Fruit fly (Drosophila melanogaster): ENCODE data around the gene CG15056.

CG15056 gene

DNA sequence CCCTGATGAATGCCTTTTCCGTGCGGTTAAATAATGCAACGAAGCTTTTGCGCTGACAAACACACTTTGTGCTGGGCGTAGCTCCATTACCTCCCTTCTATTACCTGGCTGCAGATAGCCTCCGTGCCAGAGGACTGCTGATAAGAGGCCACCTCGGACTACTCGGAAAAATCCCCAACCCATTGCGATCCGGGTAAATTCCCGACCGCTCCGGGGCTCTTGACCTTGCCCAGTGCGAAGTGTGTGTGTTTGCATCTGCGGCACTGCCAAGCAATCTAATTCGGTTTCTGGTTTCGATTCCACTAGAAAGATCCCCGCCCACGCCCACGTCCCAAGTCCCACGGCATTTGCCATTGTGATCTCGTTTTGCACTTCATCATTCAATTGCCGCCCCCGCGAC is 29.4 kb upstream of the CG15056 start:
- TF ChIP-seq EcR (GFP tag; optimal IDR thresholded peaks at IDR 0.05) (no peak), Dll (optimal IDR thresholded peaks at IDR 0.05) (no peak), CG8478 (optimal IDR thresholded peaks at IDR 0.05) (no peak), pan (optimal IDR thresholded peaks at IDR 0.05) (no peak), usp (GFP tag; optimal IDR thresholded peaks at IDR 0.05) (no peak), psq (optimal IDR thresholded peaks at IDR 0.05) (no peak)

DNA sequence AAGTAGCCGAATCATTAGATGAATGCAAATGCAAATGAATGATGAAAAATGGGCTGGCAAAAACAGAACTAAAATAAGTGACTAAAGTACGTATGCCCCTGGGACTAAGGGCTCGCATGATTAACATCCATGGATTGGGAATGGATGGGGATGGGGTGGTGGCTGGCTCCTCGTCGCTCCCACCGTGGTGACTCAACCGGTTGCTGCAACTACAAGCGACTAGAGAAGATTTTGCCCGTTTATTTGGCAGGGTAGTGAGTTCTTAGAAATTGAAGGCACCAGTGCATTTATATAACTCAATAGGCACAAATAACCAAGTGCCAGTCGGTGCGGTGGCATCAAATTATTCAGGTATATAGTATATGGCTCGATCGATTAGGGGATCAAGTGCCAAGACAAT is 28.4 kb upstream of the CG15056 start, which contains the start of gene Tsf1:
Gene Tsf1, plus strand, starts transcription at position 301 of the 400 bp plus-strand sequence.
- TF ChIP-seq CG8478 (optimal IDR thresholded peaks at IDR 0.05), result no peak
- no peak for TF ChIP-seq psq (optimal IDR thresholded peaks at IDR 0.05)
- no peak for TF ChIP-seq Dll (optimal IDR thresholded peaks at IDR 0.05)
- TF ChIP-seq pan (optimal IDR thresholded peaks at IDR 0.05), result no peak
- no peak for TF ChIP-seq EcR (GFP tag; optimal IDR thresholded peaks at IDR 0.05)
- TF ChIP-seq usp (GFP tag; optimal IDR thresholded peaks at IDR 0.05), result no peak

DNA sequence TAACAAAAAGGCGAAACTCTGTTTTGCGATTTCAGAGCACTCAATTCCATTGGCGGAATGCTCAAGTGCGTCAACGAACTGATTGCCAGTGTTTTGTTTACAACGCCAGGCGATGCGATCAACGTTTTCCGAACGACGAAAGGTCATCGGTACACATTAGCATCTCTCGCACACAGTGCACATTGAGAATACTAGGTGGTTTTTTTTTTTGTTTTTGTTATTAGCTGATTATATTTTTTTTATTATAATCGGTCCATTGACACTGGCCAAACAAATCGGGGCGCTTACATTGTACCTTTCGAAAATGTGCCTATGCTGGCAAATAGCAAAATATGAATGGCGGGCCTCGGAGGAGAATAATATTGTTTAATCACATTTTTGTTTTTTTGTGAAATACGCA is 20.1 kb upstream of the CG15056 start:
- TF ChIP-seq CG8478 (optimal IDR thresholded peaks at IDR 0.05) (no peak), Dll (optimal IDR thresholded peaks at IDR 0.05) (no peak), EcR (GFP tag; optimal IDR thresholded peaks at IDR 0.05) (no peak), psq (optimal IDR thresholded peaks at IDR 0.05) (no peak), pan (optimal IDR thresholded peaks at IDR 0.05) (no peak), usp (GFP tag; optimal IDR thresholded peaks at IDR 0.05) (no peak)

DNA sequence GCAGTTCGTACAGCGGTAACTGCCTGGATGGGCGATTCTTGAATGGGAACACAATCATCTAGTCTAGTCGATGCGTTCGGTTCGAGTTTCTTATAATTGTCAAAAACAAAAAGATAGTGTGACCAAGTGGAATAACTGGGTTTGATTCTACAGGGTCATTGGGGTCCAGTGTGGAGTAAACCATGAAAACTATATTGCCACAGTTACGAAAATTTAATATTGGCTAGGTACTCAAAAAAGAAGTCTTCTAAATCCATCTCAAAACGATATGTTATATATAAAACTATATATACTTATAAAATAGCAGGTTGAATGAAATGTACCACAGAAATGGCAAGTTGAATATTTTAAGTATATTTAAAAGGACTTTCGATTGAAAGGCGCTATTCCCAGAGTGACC is 15.2 kb upstream of the CG15056 start, which contains the start of gene CG34328:
Gene CG34328, minus strand, starts transcription at position 101 of the 400 bp plus-strand sequence.
- TF ChIP-seq pan (optimal IDR thresholded peaks at IDR 0.05) (no peak), usp (GFP tag; optimal IDR thresholded peaks at IDR 0.05) (no peak), CG8478 (optimal IDR thresholded peaks at IDR 0.05) (no peak), EcR (GFP tag; optimal IDR thresholded peaks at IDR 0.05) (no peak)

DNA sequence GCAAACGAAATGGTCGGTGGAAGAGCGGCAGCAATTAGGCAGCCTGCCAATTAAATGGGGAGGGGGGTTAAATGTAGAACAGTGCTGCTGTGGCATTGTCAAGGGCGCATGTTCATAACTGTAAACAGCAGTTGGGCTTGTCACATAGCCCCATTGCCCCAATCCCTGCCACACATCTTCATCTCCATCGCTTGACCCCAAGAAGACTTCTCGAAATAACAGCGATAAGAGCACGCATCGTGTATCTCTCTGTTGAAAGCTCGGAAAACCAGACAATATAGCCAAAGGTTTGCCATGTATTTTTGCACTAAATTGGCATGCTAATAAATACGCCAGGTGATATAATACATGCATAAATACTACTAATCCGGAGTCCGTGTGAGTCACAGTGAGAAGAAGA is 12.7 kb upstream of the CG15056 start:
- TF ChIP-seq psq (optimal IDR thresholded peaks at IDR 0.05) (no peak), CG8478 (optimal IDR thresholded peaks at IDR 0.05) (no peak), EcR (GFP tag; optimal IDR thresholded peaks at IDR 0.05) (no peak), usp (GFP tag; optimal IDR thresholded peaks at IDR 0.05) (no peak), Dll (optimal IDR thresholded peaks at IDR 0.05) (no peak), pan (optimal IDR thresholded peaks at IDR 0.05) (no peak)

DNA sequence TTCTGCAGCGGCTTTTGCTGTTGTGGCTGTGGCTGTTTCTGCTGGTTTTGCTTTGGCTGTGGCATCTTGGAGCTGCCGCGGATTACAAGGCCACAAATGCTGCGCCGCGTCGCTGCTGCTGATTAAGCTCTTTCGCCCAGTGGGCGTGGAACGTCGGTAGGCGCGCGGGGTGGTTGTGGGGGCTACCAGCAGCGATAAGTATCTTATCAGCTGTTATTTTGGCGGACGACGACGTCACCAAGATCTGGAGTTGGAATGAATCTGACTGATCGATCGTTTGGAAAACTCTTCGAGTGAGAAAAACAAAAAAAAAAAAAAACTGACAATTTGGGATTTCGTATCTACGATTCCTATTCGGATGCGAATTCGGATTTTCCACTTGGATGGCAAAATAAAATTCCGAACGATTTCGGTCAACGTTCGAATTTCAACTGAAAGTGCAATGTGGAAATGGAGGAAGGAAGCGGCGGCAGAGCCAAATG is 11.0 kb upstream of the CG15056 start:
- TF ChIP-seq EcR (GFP tag; optimal IDR thresholded peaks at IDR 0.05) (no peak), Dll (optimal IDR thresholded peaks at IDR 0.05) (no peak), usp (GFP tag; optimal IDR thresholded peaks at IDR 0.05) (no peak), CG8478 (optimal IDR thresholded peaks at IDR 0.05) (no peak), psq (optimal IDR thresholded peaks at IDR 0.05) (no peak)

DNA sequence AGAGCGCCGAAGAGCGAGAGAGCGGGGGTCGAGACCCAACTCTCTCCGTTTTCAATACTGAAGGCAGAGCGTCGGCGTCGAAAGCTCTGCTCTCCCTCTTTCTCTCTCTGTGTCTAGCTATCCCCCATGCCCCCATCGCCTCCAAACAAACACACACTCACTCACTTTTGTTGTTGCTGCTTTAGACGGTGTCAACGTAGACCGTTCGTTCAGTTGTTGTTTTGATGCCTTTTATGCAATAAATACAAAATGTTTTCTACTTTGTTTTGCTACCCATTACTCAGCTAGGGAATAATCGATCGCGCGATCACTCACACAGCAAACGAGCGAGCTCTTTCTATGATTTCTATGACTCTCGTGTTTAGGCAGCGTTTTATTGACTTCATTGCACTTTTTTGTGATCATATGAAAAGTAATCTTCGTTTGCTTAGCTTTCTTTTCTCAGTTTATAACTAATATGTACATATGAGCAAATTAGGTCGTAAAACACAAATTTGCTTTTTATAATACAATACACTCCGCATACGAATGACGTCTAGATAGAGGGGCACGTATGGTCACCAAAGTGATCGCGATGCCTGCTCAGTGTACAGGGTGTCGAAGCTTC is 10.5 kb upstream of the CG15056 start:
- TF ChIP-seq Dll (optimal IDR thresholded peaks at IDR 0.05), result peak; percentile 95
- no peak for TF ChIP-seq psq (optimal IDR thresholded peaks at IDR 0.05)
- peak; percentile 82 for TF ChIP-seq pan (optimal IDR thresholded peaks at IDR 0.05)

DNA sequence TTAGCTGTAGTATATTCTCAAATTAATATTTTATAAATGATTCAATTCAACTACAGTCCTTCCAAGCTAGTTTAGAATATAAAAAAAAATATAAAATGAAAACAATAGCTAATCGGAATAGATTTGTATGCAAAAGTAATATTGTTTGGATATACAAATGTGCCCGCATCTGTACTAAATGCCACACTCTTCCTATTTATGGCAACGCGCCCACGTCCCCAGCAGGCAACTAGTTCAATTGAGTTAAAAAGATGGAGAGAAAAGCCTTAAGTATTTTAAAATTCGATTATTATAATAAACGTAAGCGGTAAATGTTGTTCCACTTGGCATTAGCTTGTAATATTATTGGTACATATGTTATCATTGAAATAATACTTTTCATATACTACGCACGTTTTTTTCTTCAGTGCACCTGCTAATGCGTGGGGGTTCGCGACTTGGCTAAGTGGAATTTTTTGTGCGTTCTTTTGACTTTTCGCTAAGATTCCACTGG is 9.6 kb upstream of the CG15056 start:
- TF ChIP-seq psq (optimal IDR thresholded peaks at IDR 0.05) (no peak), pan (optimal IDR thresholded peaks at IDR 0.05) (no peak), EcR (GFP tag; optimal IDR thresholded peaks at IDR 0.05) (no peak), Dll (optimal IDR thresholded peaks at IDR 0.05) (no peak), usp (GFP tag; optimal IDR thresholded peaks at IDR 0.05) (no peak), CG8478 (optimal IDR thresholded peaks at IDR 0.05) (no peak)

DNA sequence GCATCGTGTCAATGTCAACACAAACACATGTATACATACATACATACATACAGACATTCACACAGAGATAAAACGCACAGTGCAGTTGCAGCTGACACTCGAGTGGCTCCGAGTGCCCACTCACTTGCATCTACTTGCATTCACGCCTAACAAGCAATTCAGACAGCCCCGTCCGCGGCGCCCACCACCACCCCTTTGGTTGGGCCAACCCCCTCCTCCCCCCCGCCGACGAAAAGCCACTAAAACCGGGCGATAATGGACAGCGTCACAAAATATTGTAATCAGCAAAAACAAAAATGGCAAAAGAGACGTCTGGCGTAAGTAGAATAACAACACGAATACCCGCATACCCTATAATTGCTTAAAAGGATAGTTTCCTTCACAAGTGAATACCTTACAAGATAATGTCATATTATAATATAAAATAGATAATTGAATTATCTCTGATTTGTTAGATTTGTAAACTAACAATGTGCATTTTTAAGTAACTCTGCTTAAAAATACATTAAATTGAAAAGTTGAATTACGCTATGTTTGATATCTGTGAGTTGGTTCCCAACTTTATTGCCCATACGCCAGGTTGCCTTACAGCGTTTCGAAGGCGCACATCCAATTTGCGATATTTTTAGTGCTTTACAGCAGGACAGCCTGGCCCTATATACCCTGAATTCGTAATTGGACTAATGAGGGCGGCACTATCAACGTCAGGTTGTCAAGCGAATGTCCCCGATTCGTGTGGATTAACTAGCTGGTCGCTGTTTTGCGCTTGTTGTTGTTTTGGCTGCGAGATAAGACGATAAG is 8.4 kb upstream of the CG15056 start:
- TF ChIP-seq Dll (optimal IDR thresholded peaks at IDR 0.05) (no peak), usp (GFP tag; optimal IDR thresholded peaks at IDR 0.05) (no peak), EcR (GFP tag; optimal IDR thresholded peaks at IDR 0.05) (no peak), pan (optimal IDR thresholded peaks at IDR 0.05) (no peak), CG8478 (optimal IDR thresholded peaks at IDR 0.05) (no peak), psq (optimal IDR thresholded peaks at IDR 0.05) (no peak)

DNA sequence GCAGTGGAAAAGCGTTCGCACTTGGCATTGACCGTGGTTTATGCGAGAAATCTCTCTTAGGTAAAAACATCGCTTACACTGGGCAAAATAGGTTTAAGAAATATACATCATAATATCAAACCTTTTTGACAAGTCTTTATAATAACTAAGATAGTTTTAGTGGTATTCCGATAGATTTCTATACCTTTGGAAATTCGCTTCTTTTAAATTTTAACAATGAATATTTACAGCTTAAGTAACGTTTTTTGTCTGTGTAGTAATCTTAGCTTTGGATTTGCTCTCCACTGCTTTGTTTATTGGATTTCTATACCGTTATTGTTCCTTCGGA is 7.9 kb upstream of the CG15056 start:
- TF ChIP-seq CG8478 (optimal IDR thresholded peaks at IDR 0.05) (no peak), EcR (GFP tag; optimal IDR thresholded peaks at IDR 0.05) (no peak), usp (GFP tag; optimal IDR thresholded peaks at IDR 0.05) (no peak), Dll (optimal IDR thresholded peaks at IDR 0.05) (no peak), psq (optimal IDR thresholded peaks at IDR 0.05) (no peak), pan (optimal IDR thresholded peaks at IDR 0.05) (no peak)

DNA sequence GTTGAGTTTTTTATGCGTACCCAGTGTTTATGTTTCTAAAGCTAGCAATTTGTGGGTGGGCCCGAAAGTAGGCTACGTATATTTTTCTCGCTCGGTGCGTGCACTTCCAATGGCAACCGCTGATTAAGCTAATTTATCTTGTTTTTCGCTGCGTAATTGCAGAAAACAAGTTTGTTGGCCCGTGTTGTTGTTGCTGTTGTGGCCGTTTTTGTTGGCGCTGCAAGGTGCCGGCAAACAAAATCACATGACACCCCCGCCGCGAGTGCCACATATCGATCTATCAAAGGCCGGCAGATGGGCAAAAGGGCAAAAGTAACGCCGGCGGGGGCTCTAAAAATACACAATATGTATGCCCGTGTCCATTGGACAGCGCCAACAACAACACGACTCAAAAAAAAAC is 5.8 kb upstream of the CG15056 start:
- TF ChIP-seq psq (optimal IDR thresholded peaks at IDR 0.05), result no peak
- TF ChIP-seq Dll (optimal IDR thresholded peaks at IDR 0.05), result peak; percentile 16
- TF ChIP-seq EcR (GFP tag; optimal IDR thresholded peaks at IDR 0.05), result no peak
- TF ChIP-seq CG8478 (optimal IDR thresholded peaks at IDR 0.05), result no peak
- TF ChIP-seq pan (optimal IDR thresholded peaks at IDR 0.05), result no peak
- no peak for TF ChIP-seq usp (GFP tag; optimal IDR thresholded peaks at IDR 0.05)

DNA sequence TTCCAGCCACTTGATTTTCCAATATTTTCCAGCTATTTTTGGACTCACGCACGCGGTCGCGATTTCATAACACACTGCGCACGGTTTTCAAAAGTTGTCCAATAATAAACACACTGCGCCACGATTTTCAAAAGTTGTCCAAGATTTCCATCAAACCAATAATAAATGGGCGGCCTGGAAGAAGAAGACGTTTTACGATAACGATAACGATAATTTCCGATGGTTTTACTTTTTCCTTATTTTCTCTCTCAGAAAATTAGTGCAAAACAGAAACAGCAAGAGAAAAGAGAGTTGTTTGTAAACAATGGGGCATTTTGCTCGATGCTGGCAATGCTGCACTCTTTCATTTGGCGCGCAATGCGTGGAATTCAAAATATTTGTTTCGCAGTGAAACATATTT is 5.3 kb upstream of the CG15056 start, which contains the start of gene Nt5b:
Gene Nt5b, minus strand, starts transcription at position 207 of the 400 bp plus-strand sequence.
- TF ChIP-seq psq (optimal IDR thresholded peaks at IDR 0.05) (no peak), EcR (GFP tag; optimal IDR thresholded peaks at IDR 0.05) (no peak), CG8478 (optimal IDR thresholded peaks at IDR 0.05) (no peak), usp (GFP tag; optimal IDR thresholded peaks at IDR 0.05) (no peak), pan (optimal IDR thresholded peaks at IDR 0.05) (no peak), Dll (optimal IDR thresholded peaks at IDR 0.05) (no peak)
